Worm (Caenorhabditis elegans): ENCODE data around the gene sri-66.

DNA sequence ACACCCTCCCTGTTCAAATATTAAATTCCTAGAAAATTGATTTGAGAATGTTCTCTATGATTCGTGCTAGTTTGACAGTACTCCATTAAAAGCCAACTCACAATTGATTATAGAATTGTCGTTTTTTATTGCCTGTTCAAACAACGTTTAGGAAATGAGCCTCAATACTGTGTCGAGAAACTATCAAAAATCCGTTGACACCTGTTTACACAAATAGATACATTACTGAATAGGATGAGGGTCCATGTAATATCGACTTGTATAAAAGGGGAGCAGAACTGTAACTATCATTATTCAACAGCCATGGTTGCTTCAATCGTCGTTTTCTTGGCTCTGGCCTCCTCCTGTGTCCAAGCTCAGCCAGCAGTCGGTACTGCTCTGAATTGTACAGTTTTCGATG, 40.7 kb downstream of the sri-66 start, which contains the start of gene ZK218.5:
- TF ChIP-seq lin-39 (tag; optimal IDR thresholded peaks at IDR 0.05), result no peak
- TF ChIP-seq zfp-3 (GFP tag; conservative IDR thresholded peaks at IDR 0.05), result no peak
- no peak for TF ChIP-seq fos-1 (tag; optimal IDR thresholded peaks at IDR 0.05)
- TF ChIP-seq ztf-11 (tag; optimal IDR thresholded peaks at IDR 0.05), result no peak
- no peak for TF ChIP-seq dmd-6 (GFP tag; IDR thresholded peaks at IDR 0.05)
- no peak for TF ChIP-seq madf-9 (GFP tag; conservative IDR thresholded peaks at IDR 0.05)
- no peak for TF ChIP-seq unc-130 (GFP tag; optimal IDR thresholded peaks at IDR 0.05)
